Fruit fly (Drosophila melanogaster) whole organism, embryonic: Measurements from ENCODE around the gene aru.

ENCODE experiments used
- ATbp ChIP-seq: fragments of 200-800 bp; sonication (Bioruptor generic); optimal IDR thresholded peaks from 2 replicates; lab custom pipeline; 2017; ENCODE audit warnings: missing biosample characterization, mild to moderate bottlenecking, missing genetic modification characterization, missing genetic modification reagents
- Atf3 ChIP-seq: fragments of 200-800 bp; sonication (Bioruptor generic); optimal IDR thresholded peaks from 3 replicates; lab custom pipeline; 2016; ENCODE audit warnings: missing biosample characterization, missing genetic modification characterization
- CG10462 ChIP-seq: fragments of 200-800 bp; sonication (Bioruptor generic); optimal IDR thresholded peaks from 2 replicates; lab custom pipeline; 2016; ENCODE audit warnings: missing biosample characterization, missing genetic modification characterization
- CG11247 ChIP-seq: fragments of 200-800 bp; sonication (Bioruptor generic); IDR thresholded peaks from 2 replicates; pipeline ENCODE4 v1.3.6; 2022; ENCODE audit warnings: missing biosample characterization, missing genetic modification characterization
- CG12769 ChIP-seq: fragments of 200-800 bp; sonication (Bioruptor generic); optimal IDR thresholded peaks from 2 replicates; lab custom pipeline; 2019; ENCODE audit warnings: missing biosample characterization, mild to moderate bottlenecking, missing genetic modification characterization, moderate library complexity
- CG13894 ChIP-seq: fragments of 200-800 bp; sonication (Bioruptor generic); optimal IDR thresholded peaks from 3 replicates; lab custom pipeline; 2018; ENCODE audit warnings: missing biosample characterization, mild to moderate bottlenecking, missing genetic modification characterization, moderate library complexity
- CG15514 ChIP-seq: fragments of 200-800 bp; sonication (Bioruptor generic); optimal IDR thresholded peaks from 3 replicates; lab custom pipeline; 2017; ENCODE audit warnings: missing biosample characterization, missing genetic modification characterization, mild to moderate bottlenecking, moderate library complexity, missing genetic modification reagents
- CG17186 ChIP-seq: fragments of 200-800 bp; sonication (Bioruptor generic); optimal IDR thresholded peaks from 3 replicates; lab custom pipeline; 2017; ENCODE audit warnings: missing biosample characterization, missing genetic modification reagents, missing genetic modification characterization
- CG2199 ChIP-seq: fragments of 200-800 bp; sonication (Bioruptor generic); IDR thresholded peaks from 3 replicates; pipeline ENCODE4 v1.3.6; 2022; ENCODE audit warnings: missing biosample characterization, missing genetic modification characterization
- CG31224 ChIP-seq: fragments of 200-800 bp; sonication (Bioruptor generic); IDR thresholded peaks from 2 replicates; pipeline ENCODE4 v1.3.6; 2022; ENCODE audit warnings: missing biosample characterization, missing genetic modification characterization
- CG32767 ChIP-seq: fragments of 200-800 bp; sonication (Bioruptor generic); IDR thresholded peaks from 2 replicates; pipeline ENCODE4 v1.3.6; 2022; ENCODE audit warnings: missing biosample characterization, missing genetic modification characterization
- CG3281 ChIP-seq: fragments of 200-800 bp; sonication (Bioruptor generic); optimal IDR thresholded peaks from 3 replicates; lab custom pipeline; 2017; ENCODE audit warnings: missing biosample characterization, mild to moderate bottlenecking, missing genetic modification characterization
- CG5180 ChIP-seq: fragments of 200-800 bp; sonication (Bioruptor generic); optimal IDR thresholded peaks from 3 replicates; lab custom pipeline; 2017; ENCODE audit warnings: missing biosample characterization, missing genetic modification characterization, mild to moderate bottlenecking, moderate library complexity, missing genetic modification reagents
- CG6813 ChIP-seq: fragments of 200-800 bp; sonication (Bioruptor generic); optimal IDR thresholded peaks from 2 replicates; lab custom pipeline; 2017; ENCODE audit warnings: missing biosample characterization, missing genetic modification characterization, mild to moderate bottlenecking, moderate library complexity, missing genetic modification reagents
- CG7556 ChIP-seq: fragments of 200-800 bp; sonication (Bioruptor generic); optimal IDR thresholded peaks from 2 replicates; lab custom pipeline; 2017; ENCODE audit warnings: missing biosample characterization, mild to moderate bottlenecking, missing genetic modification characterization
- CG8924 ChIP-seq: fragments of 200-800 bp; optimal IDR thresholded peaks from 3 replicates; lab custom pipeline; 2019; ENCODE audit warnings: missing biosample characterization, mild to moderate bottlenecking, missing genetic modification characterization, moderate library complexity
- CG9609 ChIP-seq: fragments of 200-800 bp; sonication (Bioruptor generic); optimal IDR thresholded peaks from 3 replicates; lab custom pipeline; 2016; ENCODE audit warnings: missing biosample characterization, missing genetic modification characterization
- CG9876 ChIP-seq: fragments of 200-800 bp; sonication (Bioruptor generic); optimal IDR thresholded peaks from 2 replicates; lab custom pipeline; 2016; ENCODE audit warnings: missing biosample characterization, missing genetic modification characterization
- Deaf1 ChIP-seq: fragments of 200-800 bp; optimal IDR thresholded peaks from 3 replicates; lab custom pipeline; 2019; ENCODE audit warnings: missing biosample characterization, mild to moderate bottlenecking, missing genetic modification characterization, moderate library complexity
- Doc3 ChIP-seq: fragments of 200-800 bp; sonication (Bioruptor generic); IDR thresholded peaks from 3 replicates; pipeline ENCODE4 v1.3.6; 2022; ENCODE audit warnings: missing biosample characterization, missing genetic modification characterization; ENCODE audit not compliant: partially characterized antibody
- Drgx ChIP-seq: fragments of 200-800 bp; sonication (Bioruptor generic); IDR thresholded peaks from 2 replicates; pipeline ENCODE4 v1.3.6; 2022; ENCODE audit warnings: missing biosample characterization, missing genetic modification characterization
- Ets97D ChIP-seq: fragments of 200-800 bp; sonication (Bioruptor generic); optimal IDR thresholded peaks from 3 replicates; lab custom pipeline; 2016; ENCODE audit warnings: missing biosample characterization, missing genetic modification characterization
- Hr39 ChIP-seq: fragments of >200 bp; optimal IDR thresholded peaks from 2 replicates; lab custom pipeline; 2017
- Med ChIP-seq: fragments of 200-800 bp; sonication (Bioruptor generic); peaks from one replicate; lab custom pipeline; 2016; ENCODE audit warnings: missing biosample characterization, missing genetic modification characterization, mild to moderate bottlenecking, inconsistent platforms, moderate library complexity
- NK7.1 ChIP-seq: fragments of 200-800 bp; sonication (Bioruptor generic); optimal IDR thresholded peaks from 3 replicates; lab custom pipeline; 2016; ENCODE audit warnings: missing biosample characterization, missing genetic modification characterization
- Pdp1 ChIP-seq, 2 experiments: fragments of 200-800 bp; sonication (Bioruptor generic); optimal IDR thresholded peaks; 3 replicates each; lab custom pipeline; 2016; ENCODE audit warnings: missing biosample characterization in 2 of 2, missing genetic modification characterization in 2 of 2, mild to moderate bottlenecking in 1 of 2, moderate library complexity in 1 of 2
- Scr ChIP-seq: fragments of 200-800 bp; sonication (Bioruptor generic); IDR thresholded peaks from 2 replicates; pipeline ENCODE4 v1.3.6; 2022; ENCODE audit warnings: missing biosample characterization, missing genetic modification characterization; ENCODE audit not compliant: partially characterized antibody
- Sox102F ChIP-seq: fragments of 200-800 bp; sonication (Bioruptor generic); optimal IDR thresholded peaks from 2 replicates; lab custom pipeline; 2018; ENCODE audit warnings: missing biosample characterization, mild to moderate bottlenecking, missing genetic modification characterization, moderate library complexity
- TFAM ChIP-seq: fragments of 200-800 bp; sonication (Bioruptor generic); optimal IDR thresholded peaks from 2 replicates; lab custom pipeline; 2017; ENCODE audit warnings: missing biosample characterization, missing genetic modification characterization, inconsistent platforms
- Usf ChIP-seq: fragments of 200-800 bp; sonication (Bioruptor generic); optimal IDR thresholded peaks from 2 replicates; lab custom pipeline; 2017; ENCODE audit warnings: missing genotype, missing biosample characterization, missing genetic modification characterization
- Vsx1 ChIP-seq: fragments of 200-800 bp; sonication (Bioruptor generic); optimal IDR thresholded peaks from 2 replicates; lab custom pipeline; 2017; ENCODE audit warnings: missing biosample characterization, mild to moderate bottlenecking, missing genetic modification characterization, missing genetic modification reagents
- ap ChIP-seq: fragments of 200-800 bp; sonication (Bioruptor generic); IDR thresholded peaks from 2 replicates; pipeline ENCODE4 v1.3.6; 2022; ENCODE audit warnings: missing biosample characterization, missing genetic modification characterization
- ase ChIP-seq: fragments of 200-800 bp; sonication (Bioruptor generic); IDR thresholded peaks from 3 replicates; pipeline ENCODE4 v1.3.6; 2022; ENCODE audit warnings: missing biosample characterization, missing genetic modification characterization
- cato ChIP-seq: fragments of 200-800 bp; sonication (Bioruptor generic); optimal IDR thresholded peaks from 2 replicates; lab custom pipeline; 2016; ENCODE audit warnings: missing biosample characterization, missing genetic modification characterization, borderline replicate concordance
- crol ChIP-seq: fragments of 200-800 bp; sonication (Bioruptor generic); IDR thresholded peaks from 2 replicates; pipeline ENCODE4 v1.3.6; 2022; ENCODE audit warnings: missing biosample characterization, missing genetic modification characterization
- dm ChIP-seq: fragments of 200-800 bp; sonication (Bioruptor generic); optimal IDR thresholded peaks from 3 replicates; lab custom pipeline; 2016; ENCODE audit warnings: missing biosample characterization, missing genetic modification characterization
- esg ChIP-seq: fragments of 200-800 bp; sonication (Bioruptor generic); conservative IDR thresholded peaks from 2 replicates; pipeline ENCODE4 v1.3.6; 2022; ENCODE audit warnings: missing biosample characterization, missing genetic modification characterization
- grn ChIP-seq: fragments of 200-800 bp; sonication (Bioruptor generic); optimal IDR thresholded peaks from 3 replicates; lab custom pipeline; 2017; ENCODE audit warnings: missing biosample characterization, missing genetic modification characterization
- hbn ChIP-seq: fragments of 200-800 bp; sonication (Bioruptor generic); IDR thresholded peaks from 2 replicates; pipeline ENCODE4 v1.3.6; 2022; ENCODE audit warnings: missing biosample characterization, missing genetic modification characterization; ENCODE audit not compliant: partially characterized antibody
- lmd ChIP-seq: fragments of 200-800 bp; sonication (Bioruptor generic); IDR thresholded peaks from 2 replicates; pipeline ENCODE4 v1.3.6; 2022; ENCODE audit warnings: missing biosample characterization, missing genetic modification characterization
- pb ChIP-seq: fragments of 200-800 bp; sonication (Bioruptor generic); optimal IDR thresholded peaks from 3 replicates; lab custom pipeline; 2016; ENCODE audit warnings: missing biosample characterization, missing genetic modification characterization
- prd ChIP-seq, 3 experiments: fragments of >200 bp in 2 of 3; fragments of 200-800 bp in 1 of 3; sonication (Bioruptor generic) in 1 of 3; optimal IDR thresholded peaks in 2 of 3; IDR thresholded peaks in 1 of 3; 2 replicates in 2 of 3; 3 replicates in 1 of 3; pipeline versions ENCODE4 v1.3.6 to Lab custom; 2017 to 2022; ENCODE audit warnings: missing biosample characterization in 1 of 3, missing genetic modification characterization in 1 of 3
- tgo ChIP-seq: fragments of 200-800 bp; sonication (Bioruptor generic); IDR thresholded peaks from 3 replicates; pipeline ENCODE4 v1.3.6; 2022; ENCODE audit warnings: missing biosample characterization, missing genetic modification characterization
- tna ChIP-seq: fragments of 200-800 bp; sonication (Bioruptor generic); IDR thresholded peaks from 2 replicates; pipeline ENCODE4 v1.3.6; 2022; ENCODE audit warnings: missing biosample characterization, missing genetic modification characterization; ENCODE audit not compliant: partially characterized antibody
- vfl ChIP-seq: fragments of 200-800 bp; sonication (Bioruptor generic); optimal IDR thresholded peaks from 2 replicates; lab custom pipeline; 2016; ENCODE audit warnings: missing biosample characterization, missing genetic modification characterization
- vvl ChIP-seq: fragments of 200-800 bp; sonication (Bioruptor generic); IDR thresholded peaks from 2 replicates; pipeline ENCODE4 v1.3.6; 2022; ENCODE audit warnings: missing biosample characterization, missing genetic modification characterization
- wdn ChIP-seq: fragments of 200-800 bp; sonication (Bioruptor generic); IDR thresholded peaks from 2 replicates; pipeline ENCODE4 v1.3.6; 2022; ENCODE audit warnings: missing biosample characterization, missing genetic modification characterization
- wek ChIP-seq: fragments of 200-800 bp; sonication (Bioruptor generic); optimal IDR thresholded peaks from 3 replicates; lab custom pipeline; 2018; ENCODE audit warnings: missing biosample characterization, mild to moderate bottlenecking, missing genetic modification characterization, moderate library complexity

The aru gene

DNA sequence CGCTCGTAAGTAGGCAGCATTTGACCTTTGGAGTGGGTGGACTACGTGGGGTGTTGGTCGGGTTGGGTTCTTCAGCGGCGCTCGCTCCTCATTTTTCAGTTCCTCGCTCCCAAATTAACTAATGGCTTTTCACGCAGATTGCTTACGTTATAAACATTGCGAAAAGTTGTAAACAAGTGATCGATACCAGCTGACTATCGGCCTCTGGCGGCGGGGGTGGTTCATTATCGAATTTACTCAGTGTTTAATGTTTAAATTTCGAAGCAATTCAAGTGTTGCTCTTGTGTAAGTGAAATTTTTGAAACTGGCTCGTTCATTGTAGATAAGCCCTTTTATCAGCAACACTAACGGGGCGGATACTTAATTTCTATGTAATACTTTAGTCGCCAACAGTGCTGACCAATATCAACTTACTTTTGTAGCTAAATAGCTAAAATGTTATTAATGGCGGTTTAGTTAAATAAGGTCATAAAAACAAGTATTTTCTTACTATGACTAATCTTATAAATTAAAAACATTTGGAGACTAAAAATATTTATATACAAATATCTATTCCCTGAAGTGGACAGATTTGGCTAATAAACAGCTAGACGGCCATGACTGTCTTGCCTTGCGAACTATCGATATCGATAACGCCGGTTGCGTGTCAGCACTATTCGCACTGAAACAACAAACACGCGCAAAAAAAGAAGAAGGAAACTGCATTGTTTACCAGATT lies 48.7 kb downstream of the aru start, which contains the start of the genes PGAP2 and Clp (continued):
- no peak for TF ChIP-seq prd (optimal IDR thresholded peaks at IDR 0.05; lab: Kevin White, UChicago)
- peak; percentile 85 for TF ChIP-seq prd (GFP tag; IDR thresholded peaks at IDR 0.05; lab: Robert Waterston, UW)
- peak; percentile 65 for TF ChIP-seq ase (GFP tag; lab: Robert Waterston, UW)
- no peak for TF ChIP-seq Atf3 (GFP tag; lab: Kevin White, UChicago)
- TF ChIP-seq dm (GFP tag; lab: Kevin White, UChicago), result peak; percentile 22
- peak; percentile 59 for TF ChIP-seq CG15514
- TF ChIP-seq CG10462 (GFP tag; lab: Kevin White, UChicago), result no peak
- peak; percentile 62 for TF ChIP-seq cato (GFP tag; lab: Kevin White, UChicago)
- TF ChIP-seq CG9609 (GFP tag; lab: Kevin White, UChicago), result peak; percentile 35
- peak; percentile 77 for TF ChIP-seq CG8924
- peak; percentile 67 to 69 for TF ChIP-seq Pdp1 (GFP tag; optimal IDR thresholded peaks at IDR 0.05; lab: Kevin White, UChicago)
- TF ChIP-seq Med, result peak; percentile 89
- TF ChIP-seq Sox102F (GFP tag; lab: Kevin White, UChicago), result peak; percentile 76
- TF ChIP-seq Scr (GFP tag; lab: Robert Waterston, UW), result peak; percentile 67; the same call in 1 of the 2 replicates
- peak; percentile 79 for TF ChIP-seq esg
- TF ChIP-seq Deaf1 (tag; lab: Kevin White, UChicago), result no peak
- no peak for TF ChIP-seq CG9876 (GFP tag; lab: Kevin White, UChicago)
- TF ChIP-seq CG7556 (GFP tag; lab: Kevin White, UChicago), result peak; percentile 65
- TF ChIP-seq TFAM (GFP tag; lab: Kevin White, UChicago), result no peak
- no peak for TF ChIP-seq CG6813 (GFP tag; lab: Kevin White, UChicago)
- TF ChIP-seq CG3281 (GFP tag; lab: Kevin White, UChicago), result peak; percentile 56
- no peak for TF ChIP-seq CG13894 (tag; lab: Kevin White, UChicago)
- TF ChIP-seq ap (GFP tag; lab: Robert Waterston, UW), result peak; percentile 62; the same call in 1 of the 2 replicates
- peak; percentile 7; the same call in 1 of the 2 replicates for TF ChIP-seq tna (GFP tag; lab: Robert Waterston, UW)
- TF ChIP-seq CG5180, result peak; percentile 46
- 0 out of 2 replicates have a peak, but pooled peaks have one; percentile 17 for TF ChIP-seq Drgx
- TF ChIP-seq lmd (GFP tag; lab: Robert Waterston, UW), result peak; percentile 84
- no peak for TF ChIP-seq Vsx1 (GFP tag; lab: Kevin White, UChicago)
- TF ChIP-seq wdn (GFP tag; lab: Robert Waterston, UW), result no peak
- no peak for TF ChIP-seq pb (GFP tag; lab: Kevin White, UChicago)
- TF ChIP-seq crol (GFP tag; lab: Robert Waterston, UW), result no peak
- no peak for TF ChIP-seq CG12769 (tag; lab: Kevin White, UChicago)
- TF ChIP-seq grn (GFP tag; lab: Kevin White, UChicago), result no peak
- TF ChIP-seq Usf (GFP tag; lab: Kevin White, UChicago), result peak; percentile 49
- peak; percentile 6 for TF ChIP-seq NK7.1 (GFP tag; lab: Kevin White, UChicago)
- peak; percentile 71; the same call in 1 of the 2 replicates for TF ChIP-seq CG32767 (GFP tag; lab: Robert Waterston, UW)
- TF ChIP-seq CG31224 (GFP tag; lab: Robert Waterston, UW), result peak; percentile 67
- TF ChIP-seq vfl (GFP tag; lab: Kevin White, UChicago), result peak; percentile 17
- TF ChIP-seq Doc3 (GFP tag; lab: Robert Waterston, UW), result 0 out of 3 replicates have a peak, but pooled peaks have one; percentile 40
- TF ChIP-seq ATbp (GFP tag; lab: Kevin White, UChicago), result peak; percentile 6
- TF ChIP-seq CG17186 (GFP tag; lab: Kevin White, UChicago), result peak; percentile 48
- TF ChIP-seq vvl (GFP tag; lab: Robert Waterston, UW), result peak; percentile 79
- no peak for TF ChIP-seq Hr39 (lab: Kevin White, UChicago)
- peak; percentile 55 for TF ChIP-seq Ets97D
- TF ChIP-seq CG2199, result no peak
- TF ChIP-seq tgo (GFP tag; lab: Robert Waterston, UW), result peak; percentile 80
- TF ChIP-seq hbn (GFP tag; lab: Robert Waterston, UW), result 0 out of 2 replicates have a peak, but pooled peaks have one; percentile 31
- TF ChIP-seq wek, result no peak
- TF ChIP-seq CG11247, result peak; percentile 46; the same call in 1 of the 2 replicates
